Fruit fly (Drosophila melanogaster) whole organism, embryonic: ENCODE results near the gene Cad89D.
A peak's percentile ranks its signal among the peaks of the same experiment; 100 is the strongest.

Source experiments
- Atf-2 ChIP-seq: fragments of 200-800 bp; sonication (Bioruptor generic); optimal IDR thresholded peaks from 2 replicates; lab custom pipeline; 2016; ENCODE audit warnings: missing biosample characterization, missing genetic modification characterization
- Bgb ChIP-seq: fragments of 200-800 bp; sonication (Bioruptor generic); IDR thresholded peaks from 2 replicates; pipeline ENCODE4 v1.3.6; 2022; ENCODE audit warnings: missing biosample characterization, missing genetic modification characterization; ENCODE audit not compliant: partially characterized antibody
- CG10543 ChIP-seq: fragments of 200-800 bp; sonication (Bioruptor generic); optimal IDR thresholded peaks from 3 replicates; lab custom pipeline; 2017; ENCODE audit warnings: missing biosample characterization, mild to moderate bottlenecking, missing genetic modification characterization, moderate library complexity
- CG11398 ChIP-seq: fragments of 200-800 bp; sonication (Bioruptor generic); optimal IDR thresholded peaks from 2 replicates; lab custom pipeline; 2016; ENCODE audit warnings: missing biosample characterization, missing genetic modification characterization
- CG12071 ChIP-seq: fragments of 200-800 bp; sonication (Bioruptor generic); optimal IDR thresholded peaks from 3 replicates; lab custom pipeline; 2018; ENCODE audit warnings: missing biosample characterization, mild to moderate bottlenecking, missing genetic modification characterization
- CG12104 ChIP-seq: fragments of 200-800 bp; sonication (Bioruptor generic); optimal IDR thresholded peaks from 3 replicates; lab custom pipeline; 2016; ENCODE audit warnings: missing biosample characterization, missing genetic modification characterization
- CG12299 ChIP-seq: fragments of 200-800 bp; sonication (Bioruptor generic); optimal IDR thresholded peaks from 2 replicates; lab custom pipeline; 2018; ENCODE audit warnings: missing biosample characterization, mild to moderate bottlenecking, missing genetic modification characterization
- CG13287 ChIP-seq: fragments of 200-800 bp; sonication (Bioruptor generic); IDR thresholded peaks from 2 replicates; pipeline ENCODE4 v1.3.6; 2022; ENCODE audit warnings: missing biosample characterization, missing genetic modification characterization; ENCODE audit not compliant: partially characterized antibody
- CG13624 ChIP-seq: fragments of 200-800 bp; sonication (Bioruptor generic); optimal IDR thresholded peaks from 2 replicates; lab custom pipeline; 2016; ENCODE audit warnings: missing biosample characterization, missing genetic modification characterization
- CG15514 ChIP-seq: fragments of 200-800 bp; sonication (Bioruptor generic); optimal IDR thresholded peaks from 3 replicates; lab custom pipeline; 2017; ENCODE audit warnings: missing biosample characterization, missing genetic modification characterization, mild to moderate bottlenecking, moderate library complexity, missing genetic modification reagents
- CG1647 ChIP-seq: fragments of 200-800 bp; sonication (Bioruptor generic); optimal IDR thresholded peaks from 3 replicates; lab custom pipeline; 2016; ENCODE audit warnings: missing biosample characterization, missing genetic modification characterization
- CG16815 ChIP-seq: fragments of 200-800 bp; sonication (Bioruptor generic); optimal IDR thresholded peaks from 3 replicates; lab custom pipeline; 2017; ENCODE audit warnings: missing biosample characterization, mild to moderate bottlenecking, missing genetic modification characterization
- CG16863 ChIP-seq: fragments of 200-800 bp; sonication (Bioruptor generic); optimal IDR thresholded peaks from 3 replicates; lab custom pipeline; 2016; ENCODE audit warnings: missing biosample characterization, missing genetic modification characterization
- CG17186 ChIP-seq: fragments of 200-800 bp; sonication (Bioruptor generic); optimal IDR thresholded peaks from 3 replicates; lab custom pipeline; 2017; ENCODE audit warnings: missing biosample characterization, missing genetic modification reagents, missing genetic modification characterization
- CG3407 ChIP-seq: fragments of 200-800 bp; sonication (Bioruptor generic); optimal IDR thresholded peaks from 2 replicates; lab custom pipeline; 2018; ENCODE audit warnings: missing biosample characterization, mild to moderate bottlenecking, missing genetic modification characterization
- CG4854 ChIP-seq: fragments of 200-800 bp; sonication (Bioruptor generic); optimal IDR thresholded peaks from 2 replicates; lab custom pipeline; 2016; ENCODE audit warnings: missing biosample characterization, missing genetic modification characterization, inconsistent platforms
- CG7963 ChIP-seq: fragments of 200-800 bp; sonication (Bioruptor generic); IDR thresholded peaks from 3 replicates; pipeline ENCODE4 v1.3.6; 2022; ENCODE audit warnings: missing biosample characterization, missing genetic modification characterization; ENCODE audit not compliant: partially characterized antibody
- CG8765 ChIP-seq: fragments of 200-800 bp; sonication (Bioruptor generic); IDR thresholded peaks from 2 replicates; pipeline ENCODE4 v1.3.6; 2022; ENCODE audit warnings: missing biosample characterization, missing genetic modification characterization
- CG9215 ChIP-seq: fragments of 200-800 bp; sonication (Bioruptor generic); IDR thresholded peaks from 2 replicates; pipeline ENCODE4 v1.3.6; 2022; ENCODE audit warnings: missing biosample characterization, missing genetic modification characterization
- CG9817 ChIP-seq: fragments of 200-800 bp; sonication (Bioruptor generic); optimal IDR thresholded peaks from 2 replicates; lab custom pipeline; 2018; ENCODE audit warnings: missing biosample characterization, mild to moderate bottlenecking, missing genetic modification characterization, moderate library complexity
- Dip2 ChIP-seq: fragments of 200-800 bp; sonication (Bioruptor generic); IDR thresholded peaks from 2 replicates; pipeline ENCODE4 v1.3.6; 2022; ENCODE audit warnings: missing biosample characterization, missing genetic modification characterization
- Dll ChIP-seq: fragments of 200-800 bp; sonication (Bioruptor generic); IDR thresholded peaks from 4 replicates; pipeline ENCODE4 v1.3.6; 2022; ENCODE audit warnings: missing biosample characterization, missing genetic modification characterization; ENCODE audit not compliant: partially characterized antibody
- Gug ChIP-seq: fragments of 200-800 bp; sonication (Bioruptor generic); IDR thresholded peaks from 4 replicates; pipeline ENCODE4 v1.3.6; 2022; ENCODE audit warnings: missing biosample characterization, missing genetic modification characterization
- HHEX ChIP-seq: fragments of 200-800 bp; sonication (Bioruptor generic); optimal IDR thresholded peaks from 3 replicates; lab custom pipeline; 2017; ENCODE audit warnings: missing biosample characterization, mild to moderate bottlenecking, missing genetic modification characterization, missing genetic modification reagents
- HmgD ChIP-seq: fragments of 200-800 bp; sonication (Bioruptor generic); optimal IDR thresholded peaks from 3 replicates; lab custom pipeline; 2016; ENCODE audit warnings: missing biosample characterization, missing genetic modification characterization
- HmgZ ChIP-seq: fragments of 200-800 bp; sonication (Bioruptor generic); optimal IDR thresholded peaks from 2 replicates; lab custom pipeline; 2018; ENCODE audit warnings: missing biosample characterization, mild to moderate bottlenecking, missing genetic modification characterization
- Hsf ChIP-seq: fragments of 200-800 bp; sonication (Bioruptor generic); optimal IDR thresholded peaks from 3 replicates; lab custom pipeline; 2016; ENCODE audit warnings: missing biosample characterization, missing genetic modification characterization
- Meics ChIP-seq: fragments of 200-800 bp; sonication (Bioruptor generic); optimal IDR thresholded peaks from 2 replicates; lab custom pipeline; 2017; ENCODE audit warnings: missing biosample characterization, mild to moderate bottlenecking, missing genetic modification characterization
- Mes4 ChIP-seq: fragments of 200-800 bp; sonication (Bioruptor generic); optimal IDR thresholded peaks from 2 replicates; lab custom pipeline; 2016; ENCODE audit warnings: missing biosample characterization, missing genetic modification characterization
- NK7.1 ChIP-seq: fragments of 200-800 bp; sonication (Bioruptor generic); optimal IDR thresholded peaks from 3 replicates; lab custom pipeline; 2016; ENCODE audit warnings: missing biosample characterization, missing genetic modification characterization
- Nf-YA ChIP-seq: fragments of 200-800 bp; sonication (Bioruptor generic); IDR thresholded peaks from 2 replicates; pipeline ENCODE4 v1.3.6; 2022; ENCODE audit warnings: missing biosample characterization, missing genetic modification characterization
- PHDP ChIP-seq: fragments of 200-800 bp; sonication (Bioruptor generic); optimal IDR thresholded peaks from 3 replicates; lab custom pipeline; 2018; ENCODE audit warnings: missing biosample characterization, mild to moderate bottlenecking, missing genetic modification characterization, moderate library complexity
- Sox100B ChIP-seq: fragments of 200-800 bp; sonication (Bioruptor generic); optimal IDR thresholded peaks from 3 replicates; lab custom pipeline; 2018; ENCODE audit warnings: missing biosample characterization, mild to moderate bottlenecking, missing genetic modification characterization
- Ssrp ChIP-seq: fragments of 200-800 bp; sonication (Bioruptor generic); optimal IDR thresholded peaks from 2 replicates; lab custom pipeline; 2018; ENCODE audit warnings: missing biosample characterization, mild to moderate bottlenecking, missing genetic modification characterization, moderate library complexity
- Stat92E ChIP-seq, 3 experiments: fragments of >200 bp in 2 of 3; fragments of 200-800 bp in 1 of 3; sonication (Bioruptor generic) in 1 of 3; optimal IDR thresholded peaks; 2 replicates each; lab custom pipeline; 2017 to 2019; ENCODE audit warnings: missing biosample characterization in 3 of 3, missing genetic modification characterization in 3 of 3, mild to moderate bottlenecking in 1 of 3, moderate library complexity in 1 of 3
- Xbp1 ChIP-seq: fragments of 200-800 bp; sonication (Bioruptor generic); optimal IDR thresholded peaks from 3 replicates; lab custom pipeline; 2016; ENCODE audit warnings: missing biosample characterization, mild to moderate bottlenecking, missing genetic modification characterization
- ase ChIP-seq: fragments of 200-800 bp; sonication (Bioruptor generic); IDR thresholded peaks from 3 replicates; pipeline ENCODE4 v1.3.6; 2022; ENCODE audit warnings: missing biosample characterization, missing genetic modification characterization
- cad ChIP-seq: fragments of >200 bp; optimal IDR thresholded peaks from 2 replicates; lab custom pipeline; 2017; ENCODE audit warnings: missing biosample characterization, missing genetic modification characterization
- crp ChIP-seq, 2 experiments: fragments of 200-800 bp; sonication (Bioruptor generic); optimal IDR thresholded peaks; 2 replicates in 1 of 2; 3 replicates in 1 of 2; lab custom pipeline; 2017; ENCODE audit warnings: missing biosample characterization in 2 of 2, missing genetic modification characterization in 2 of 2, mild to moderate bottlenecking in 1 of 2, moderate library complexity in 1 of 2
- en ChIP-seq: fragments of 200-800 bp; sonication (Bioruptor generic); optimal IDR thresholded peaks from 2 replicates; lab custom pipeline; 2016; ENCODE audit warnings: missing biosample characterization, missing genetic modification characterization
- gro ChIP-seq: fragments of 200-800 bp; sonication (Bioruptor generic); optimal IDR thresholded peaks from 2 replicates; lab custom pipeline; 2016; ENCODE audit warnings: missing biosample characterization, missing genetic modification characterization
- lola ChIP-seq, 3 experiments: fragments of >200 bp in 2 of 3; fragments of 200-800 bp in 1 of 3; sonication (Bioruptor generic) in 1 of 3; optimal IDR thresholded peaks; 2 replicates each; lab custom pipeline; 2017 to 2019; ENCODE audit warnings: missing biosample characterization in 3 of 3, missing genetic modification characterization in 3 of 3, mild to moderate bottlenecking in 1 of 3, moderate library complexity in 1 of 3
- mld ChIP-seq: fragments of 200-800 bp; sonication (Bioruptor generic); IDR thresholded peaks from 3 replicates; pipeline ENCODE4 v1.3.6; 2022; ENCODE audit warnings: missing biosample characterization, missing genetic modification characterization; ENCODE audit not compliant: partially characterized antibody
- odd ChIP-seq: fragments of 200-800 bp; sonication (Bioruptor generic); optimal IDR thresholded peaks from 2 replicates; lab custom pipeline; 2017; ENCODE audit warnings: missing biosample characterization, mild to moderate bottlenecking, missing genetic modification characterization
- pnt ChIP-seq: fragments of 200-800 bp; sonication (Bioruptor generic); optimal IDR thresholded peaks from 3 replicates; lab custom pipeline; 2016; ENCODE audit warnings: missing biosample characterization, missing genetic modification characterization
- pzg ChIP-seq: fragments of 200-800 bp; sonication (Bioruptor generic); optimal IDR thresholded peaks from 3 replicates; lab custom pipeline; 2018; ENCODE audit warnings: missing biosample characterization, mild to moderate bottlenecking, missing genetic modification characterization, moderate library complexity
- run ChIP-seq: fragments of 200-800 bp; sonication (Bioruptor generic); optimal IDR thresholded peaks from 3 replicates; lab custom pipeline; 2018; ENCODE audit warnings: missing biosample characterization, mild to moderate bottlenecking, missing genetic modification characterization
- schlank ChIP-seq: fragments of 200-800 bp; sonication (Bioruptor generic); optimal IDR thresholded peaks from 2 replicates; lab custom pipeline; 2018; ENCODE audit warnings: missing biosample characterization, mild to moderate bottlenecking, missing genetic modification characterization

Gene Cad89D

DNA sequence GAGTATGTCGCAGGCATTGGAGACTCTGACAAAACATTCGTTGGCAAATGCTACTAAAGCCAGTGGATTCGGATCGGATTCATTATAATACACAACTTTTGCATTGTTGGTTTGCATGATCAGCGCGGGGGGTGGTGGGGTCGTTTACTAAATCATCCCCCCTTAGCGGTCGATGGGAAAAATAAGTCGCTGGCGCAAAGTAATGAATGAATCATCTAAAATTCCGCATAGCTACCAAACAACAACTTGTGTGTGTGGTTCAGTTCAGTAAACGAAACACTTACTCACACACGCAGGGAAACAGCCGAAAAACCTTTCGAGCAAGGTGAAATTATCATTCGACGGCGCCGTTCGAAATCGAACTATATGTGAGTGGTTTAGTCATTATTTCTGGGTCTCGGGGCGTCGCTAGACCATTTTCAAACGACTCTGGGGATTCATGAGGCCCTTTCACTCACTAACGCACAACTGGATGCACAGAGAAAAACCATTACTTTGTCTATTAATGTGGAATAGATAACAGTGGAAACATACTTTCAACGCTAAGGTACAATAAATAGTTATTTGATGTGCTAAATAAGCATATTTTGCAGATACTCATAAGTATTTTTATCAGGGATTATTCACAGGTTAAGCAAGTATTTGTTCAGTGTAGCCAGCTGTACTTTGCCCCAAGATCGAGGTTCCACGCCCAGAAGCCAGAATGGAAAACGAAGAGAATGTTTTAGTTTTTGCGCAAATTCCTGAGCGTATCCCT, 46.7 kb downstream of the Cad89D start (continued):
- TF ChIP-seq CG9215 (no peak; the same call in 1 of the 2 replicates), CG4854 (peak; percentile 41), Bgb (no peak), pnt (GFP tag; lab: Kevin White, UChicago) (peak; percentile 82), crp (GFP tag; optimal IDR thresholded peaks at IDR 0.05; lab: Kevin White, UChicago) (peak in 1 of 2 experiments; percentile 11), CG13624 (GFP tag; lab: Kevin White, UChicago) (peak; percentile 17), CG12071 (peak; percentile 83), Xbp1 (GFP tag; lab: Kevin White, UChicago) (peak; percentile 75), Dll (GFP tag; lab: Robert Waterston, UW) (no peak), CG16815 (peak; percentile 64), odd (GFP tag; lab: Kevin White, UChicago) (peak; percentile 54), pzg (GFP tag; lab: Kevin White, UChicago) (no peak), PHDP (tag; lab: Kevin White, UChicago) (peak; percentile 79), Meics (GFP tag; lab: Kevin White, UChicago) (peak; percentile 33), CG11398 (no peak), CG16863 (GFP tag; lab: Kevin White, UChicago) (peak; percentile 1), CG12104 (GFP tag; lab: Kevin White, UChicago) (no peak), NK7.1 (no peak), en (GFP tag; lab: Kevin White, UChicago) (peak; percentile 63), CG13287 (GFP tag; lab: Robert Waterston, UW) (no peak), Hsf (peak; percentile 49), Dip2 (GFP tag; lab: Robert Waterston, UW) (no peak), mld (GFP tag; lab: Robert Waterston, UW) (no peak), Ssrp (peak; percentile 75), Nf-YA (peak; percentile 76; the same call in 1 of the 2 replicates), CG12299 (peak; percentile 54), gro (GFP tag; lab: Kevin White, UChicago) (no peak), Stat92E (GFP tag; optimal IDR thresholded peaks at IDR 0.05; lab: Kevin White, UChicago) (no peak), HmgD (GFP tag; lab: Kevin White, UChicago) (no peak), HHEX (GFP tag; lab: Kevin White, UChicago) (peak; percentile 10), CG17186 (GFP tag; lab: Kevin White, UChicago) (peak; percentile 66), CG3407 (GFP tag; lab: Kevin White, UChicago) (peak; percentile 48), CG15514 (GFP tag; lab: Kevin White, UChicago) (peak; percentile 33), Gug (GFP tag; lab: Robert Waterston, UW) (peak; percentile 77), run (peak; percentile 35), CG1647 (GFP tag; lab: Kevin White, UChicago) (peak; percentile 32), CG7963 (GFP tag; lab: Robert Waterston, UW) (no peak), cad (no peak), Atf-2 (peak; percentile 40), Sox100B (GFP tag; lab: Kevin White, UChicago) (no peak), CG9817 (tag; lab: Kevin White, UChicago) (peak; percentile 66), CG8765 (peak; percentile 81), lola (GFP tag; optimal IDR thresholded peaks at IDR 0.05; lab: Kevin White, UChicago) (no peak), Mes4 (peak; percentile 48), CG10543 (no peak), HmgZ (peak; percentile 73), ase (GFP tag; lab: Robert Waterston, UW) (peak; percentile 82), schlank (peak; percentile 59)
